Fruit fly (Drosophila melanogaster): ENCODE measurements around the gene CG3792.

Gene CG3792

dm6 chr2L:4999389-5000032 is 22.4 kb downstream of the CG3792 start (continued):
- peak; percentile 41 for TF ChIP-seq cwo (GFP tag; optimal IDR thresholded peaks at IDR 0.05)
- TF ChIP-seq CG13123 (GFP tag; optimal IDR thresholded peaks at IDR 0.05) = peak; percentile 20
- TF ChIP-seq CG15011 (GFP tag; optimal IDR thresholded peaks at IDR 0.05) = peak; percentile 38
- TF ChIP-seq CG11695 (GFP tag; IDR thresholded peaks at IDR 0.05) = peak; percentile 59; the same call in 2 of the 3 replicates
- no peak for TF ChIP-seq tll (GFP tag; optimal IDR thresholded peaks at IDR 0.05)
- peak; percentile 22 for TF ChIP-seq tx (GFP tag; optimal IDR thresholded peaks at IDR 0.05)
- peak; percentile 70 for TF ChIP-seq CG12071 (GFP tag; optimal IDR thresholded peaks at IDR 0.05)
- TF ChIP-seq CG6272 (GFP tag; IDR thresholded peaks at IDR 0.05) = 0 out of 2 replicates have a peak, but pooled peaks have one; percentile 46
- TF ChIP-seq salm (tag; optimal IDR thresholded peaks at IDR 0.05) = peak; percentile 59
- peak; percentile 80 for TF ChIP-seq row (GFP tag; IDR thresholded peaks at IDR 0.05)
- TF ChIP-seq usp (GFP tag; optimal IDR thresholded peaks at IDR 0.05) = no peak
- no peak for TF ChIP-seq gcm2 (GFP tag; optimal IDR thresholded peaks at IDR 0.05)
- peak; percentile 49; the same call in 1 of the 2 replicates for TF ChIP-seq ap (GFP tag; IDR thresholded peaks at IDR 0.05)
- no peak for TF ChIP-seq CG17802 (tag; optimal IDR thresholded peaks at IDR 0.05)
- no peak for TF ChIP-seq peb (GFP tag; IDR thresholded peaks at IDR 0.05)
- TF ChIP-seq CG14860 (GFP tag; IDR thresholded peaks at IDR 0.05; ENCODE audit: partially characterized antibody) = no peak
- TF ChIP-seq cato (GFP tag; optimal IDR thresholded peaks at IDR 0.05; ENCODE audit: borderline replicate concordance) = peak; percentile 7
- TF ChIP-seq CG8281 (tag; optimal IDR thresholded peaks at IDR 0.05) = peak; percentile 33
- TF ChIP-seq Adf1 (GFP tag; IDR thresholded peaks at IDR 0.05) = no peak
- TF ChIP-seq B-H1 (GFP tag; IDR thresholded peaks at IDR 0.05) = peak; percentile 69
- TF ChIP-seq HmgZ (tag; optimal IDR thresholded peaks at IDR 0.05) = peak; percentile 38
- TF ChIP-seq Sox102F (GFP tag; optimal IDR thresholded peaks at IDR 0.05) = peak; percentile 76
- peak; percentile 67 for TF ChIP-seq lilli (GFP tag; optimal IDR thresholded peaks at IDR 0.05)
- TF ChIP-seq CG7839 (tag; optimal IDR thresholded peaks at IDR 0.05) = peak; percentile 78
- TF ChIP-seq gem (tag; optimal IDR thresholded peaks at IDR 0.05) = peak; percentile 75
- peak; percentile 42 for TF ChIP-seq tup (GFP tag; optimal IDR thresholded peaks at IDR 0.05)
- TF ChIP-seq pho (GFP tag; optimal IDR thresholded peaks at IDR 0.05) = peak; percentile 2
- TF ChIP-seq Hr78 (GFP tag; optimal IDR thresholded peaks at IDR 0.05) = no peak
- TF ChIP-seq gfzf (GFP tag; optimal IDR thresholded peaks at IDR 0.05) = no peak
- TF ChIP-seq trh (GFP tag; optimal IDR thresholded peaks at IDR 0.05) = peak; percentile 8
- TF ChIP-seq CG14014 (GFP tag; IDR thresholded peaks at IDR 0.05) = peak; percentile 64
- TF ChIP-seq sim (GFP tag; IDR thresholded peaks at IDR 0.05) = 0 out of 2 replicates have a peak, but pooled peaks have one; percentile 41
- TF ChIP-seq CoRest (tag; optimal IDR thresholded peaks at IDR 0.05) = peak; percentile 75
- TF ChIP-seq CG11093 (GFP tag; IDR thresholded peaks at IDR 0.05) = peak; percentile 69
- peak; percentile 60; the same call in 1 of the 3 replicates for TF ChIP-seq CG11560 (tag; IDR thresholded peaks at IDR 0.05)
- TF ChIP-seq onecut (GFP tag; IDR thresholded peaks at IDR 0.05) = peak; percentile 45
- TF ChIP-seq bsh (GFP tag; optimal IDR thresholded peaks at IDR 0.05) = peak; percentile 18 to 74
- no peak for TF ChIP-seq CG12236 (GFP tag; optimal IDR thresholded peaks at IDR 0.05)
- peak; percentile 77; the same call in 2 of the 3 replicates for TF ChIP-seq Mrtf (GFP tag; IDR thresholded peaks at IDR 0.05)
- no peak for TF ChIP-seq Dref (GFP tag; IDR thresholded peaks at IDR 0.05)
- peak; percentile 90 for TF ChIP-seq vvl (GFP tag; IDR thresholded peaks at IDR 0.05)
- peak; percentile 11 for TF ChIP-seq mirr (GFP tag; optimal IDR thresholded peaks at IDR 0.05)
- no peak for TF ChIP-seq CG34224 (GFP tag; IDR thresholded peaks at IDR 0.05; ENCODE audit: partially characterized antibody)
- TF ChIP-seq CG30431 (GFP tag; optimal IDR thresholded peaks at IDR 0.05) = peak; percentile 70
- TF ChIP-seq Dip2 (GFP tag; IDR thresholded peaks at IDR 0.05) = no peak
- TF ChIP-seq ewg (GFP tag; optimal IDR thresholded peaks at IDR 0.05) = peak; percentile 41
- peak; percentile 69 for TF ChIP-seq CG10366 (GFP tag; IDR thresholded peaks at IDR 0.05)
- peak; percentile 21 for TF ChIP-seq CG10654 (GFP tag; optimal IDR thresholded peaks at IDR 0.05)
- peak; percentile 67 for TF ChIP-seq CG10959 (GFP tag; IDR thresholded peaks at IDR 0.05)
- TF ChIP-seq CTCF (GFP tag; optimal IDR thresholded peaks at IDR 0.05) = peak; percentile 26
